Worm (Caenorhabditis elegans) whole organism, mixed stage, embryonic: Measurements from ENCODE around the gene srd-70.

Experiments
- ces-1 ChIP-seq: fragments of 150-350 bp; optimal IDR thresholded peaks from 2 replicates; lab custom pipeline; 2014; ENCODE audit warnings: missing biosample characterization, missing genetic modification reagents, missing genetic modification characterization
- drap-1 ChIP-seq: fragments of 200-800 bp; sonication (Bioruptor generic); optimal IDR thresholded peaks from 3 replicates; lab custom pipeline; 2018; ENCODE audit warnings: mild to moderate bottlenecking, missing genetic modification characterization, missing compliant biosample characterization
- hlh-1 ChIP-seq: fragments of 150-350 bp; optimal IDR thresholded peaks from 2 replicates; lab custom pipeline; 2014; ENCODE audit warnings: missing biosample characterization, missing genetic modification reagents, missing genetic modification characterization
- lin-13 ChIP-seq: fragments of 150-350 bp; optimal IDR thresholded peaks from 2 replicates; lab custom pipeline; 2014; ENCODE audit warnings: missing biosample characterization, missing genetic modification characterization
- lsy-2 ChIP-seq: fragments of 150-350 bp; optimal IDR thresholded peaks from 2 replicates; lab custom pipeline; 2014; ENCODE audit warnings: missing biosample characterization, missing genetic modification characterization
- nhr-12 ChIP-seq: fragments of 150-350 bp; optimal IDR thresholded peaks from 2 replicates; lab custom pipeline; 2014; ENCODE audit warnings: missing biosample characterization, missing genetic modification characterization
- nhr-28 ChIP-seq: fragments of 150-350 bp; optimal IDR thresholded peaks from 2 replicates; lab custom pipeline; 2014; ENCODE audit warnings: missing biosample characterization, missing genetic modification characterization
- nhr-76 ChIP-seq: sonication (generic microtip); optimal IDR thresholded peaks from 2 replicates; lab custom pipeline; 2017; ENCODE audit warnings: missing biosample characterization, missing genetic modification characterization
- pha-4 ChIP-seq: fragments of 150-350 bp; optimal IDR thresholded peaks from 2 replicates; lab custom pipeline; 2018; ENCODE audit warnings: missing biosample characterization, missing genetic modification reagents, missing genetic modification characterization
- sem-2 ChIP-seq: fragments of 200-800 bp; sonication (Bioruptor generic); optimal IDR thresholded peaks from 2 replicates; lab custom pipeline; 2018; ENCODE audit warnings: mild to moderate bottlenecking, missing genetic modification characterization, missing compliant biosample characterization
- snpc-4 ChIP-seq: fragments of 150-350 bp; optimal IDR thresholded peaks from 2 replicates; lab custom pipeline; 2014; ENCODE audit warnings: missing biosample characterization, missing genetic modification characterization
- unc-62 ChIP-seq: fragments of 150-350 bp; optimal IDR thresholded peaks from 2 replicates; lab custom pipeline; 2014; ENCODE audit warnings: missing biosample characterization, missing genetic modification reagents, missing genetic modification characterization
- ztf-11 ChIP-seq: fragments of 150-350 bp; optimal IDR thresholded peaks from 2 replicates; lab custom pipeline; 2014; ENCODE audit warnings: missing biosample characterization, missing genetic modification characterization

DNA sequence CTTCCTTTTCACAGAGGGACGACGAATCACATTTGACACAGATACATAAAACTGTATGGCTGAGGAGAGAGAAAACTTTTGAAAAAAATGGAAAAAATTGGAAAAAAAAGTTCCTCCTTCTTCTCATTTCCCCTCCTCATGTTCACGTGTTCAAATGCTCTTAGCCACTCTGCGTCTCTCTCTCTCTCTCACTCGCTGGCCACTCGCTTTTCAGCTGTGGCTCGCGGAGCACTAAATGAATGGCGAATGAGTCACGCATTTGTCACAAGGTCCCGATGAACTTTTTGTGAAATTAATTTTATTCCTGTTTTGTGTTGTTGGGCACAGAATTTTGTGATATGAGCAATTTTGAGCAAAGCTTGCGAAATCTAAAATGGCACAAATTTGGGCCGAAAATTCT lies 36.1 kb upstream of the srd-70 start:
- TF ChIP-seq pha-4 (tag; lab: Kevin White, UChicago) (no peak), hlh-1 (tag; lab: Kevin White, UChicago) (no peak), lin-13 (no peak), nhr-28 (tag; lab: Kevin White, UChicago) (no peak), drap-1 (GFP tag; lab: Kevin White, UChicago) (no peak), nhr-76 (tag; lab: Kevin White, UChicago) (no peak), sem-2 (GFP tag; lab: Kevin White, UChicago) (no peak), lsy-2 (tag; lab: Kevin White, UChicago) (no peak), snpc-4 (tag; lab: Kevin White, UChicago) (no peak), ztf-11 (tag; lab: Kevin White, UChicago) (no peak), ces-1 (GFP tag; lab: Kevin White, UChicago) (no peak), nhr-12 (tag; lab: Kevin White, UChicago) (no peak), unc-62 (GFP tag; lab: Kevin White, UChicago) (no peak)
